Worm (Caenorhabditis elegans): Measurements from ENCODE around the gene wrn-1.
A peak's percentile ranks its signal among the peaks of the same experiment; 100 is the strongest.

Gene wrn-1

ce11 chrII:6563238-6563637 is 8.5 kb downstream of the wrn-1 start (continued):
- peak in 1 of 2 experiments; percentile 27 for TF ChIP-seq lsy-2 (tag; optimal IDR thresholded peaks at IDR 0.05)
- TF ChIP-seq unc-39 (tag; optimal IDR thresholded peaks at IDR 0.05) = no peak
- TF ChIP-seq mep-1 (tag; optimal IDR thresholded peaks at IDR 0.05) = peak; percentile 53
- peak; percentile 78 for TF ChIP-seq hmg-1.1 (GFP tag; IDR thresholded peaks at IDR 0.05)
- no peak for TF ChIP-seq lin-15B (tag; optimal IDR thresholded peaks at IDR 0.05)
- peak; percentile 27 for TF ChIP-seq F37D6.2 (tag; optimal IDR thresholded peaks at IDR 0.05)
- TF ChIP-seq mes-2 (tag; optimal IDR thresholded peaks at IDR 0.05; ENCODE audit: poor library complexity, severe bottlenecking) = peak; percentile 31
- no peak for TF ChIP-seq daf-16 (GFP tag; optimal IDR thresholded peaks at IDR 0.05)
- TF ChIP-seq daf-16 (tag; optimal IDR thresholded peaks at IDR 0.05) = peak; percentile 22
- no peak for TF ChIP-seq F49E8.2 (tag; optimal IDR thresholded peaks at IDR 0.05; ENCODE audit: borderline replicate concordance)

- TF ChIP-seq hlh-30 (tag; optimal IDR thresholded peaks at IDR 0.05; ENCODE audit: insufficient read depth) (peak; percentile 26), spr-1 (tag; optimal IDR thresholded peaks at IDR 0.05) (no peak), nhr-77 (tag; optimal IDR thresholded peaks at IDR 0.05) (peak; percentile 0), ceh-44 (GFP tag; IDR thresholded peaks at IDR 0.05) (peak; percentile 70; the same call in 1 of the 2 replicates), T26A8.4 (GFP tag; IDR thresholded peaks at IDR 0.05) (no peak), aha-1 (tag) (peak; percentile 88), daf-19 (GFP tag; conservative IDR thresholded peaks at IDR 0.05) (0 out of 2 replicates have a peak, but pooled peaks have one; percentile 40), lin-38 (GFP tag; IDR thresholded peaks at IDR 0.05) (peak; percentile 69), lin-13 (GFP tag; optimal IDR thresholded peaks at IDR 0.05) (no peak), ctbp-1 (GFP tag; IDR thresholded peaks at IDR 0.05) (peak; percentile 55; the same call in 1 of the 2 replicates), nhr-48 (tag; optimal IDR thresholded peaks at IDR 0.05) (peak; percentile 26), nhr-41 (GFP tag; IDR thresholded peaks at IDR 0.05) (peak; percentile 68; the same call in 1 of the 2 replicates), hmg-1.1 (GFP tag; IDR thresholded peaks at IDR 0.05) (no peak; the same call in 1 of the 2 replicates), unc-130 (GFP tag; optimal IDR thresholded peaks at IDR 0.05) (peak; percentile 47), mxl-3 (GFP tag; optimal IDR thresholded peaks at IDR 0.05) (peak; percentile 42), lin-39 (tag; optimal IDR thresholded peaks at IDR 0.05) (no peak), mxl-2 (GFP tag; conservative IDR thresholded peaks at IDR 0.05) (0 out of 2 replicates have a peak, but pooled peaks have one; percentile 24), nhr-111 (GFP tag; optimal IDR thresholded peaks at IDR 0.05) (no peak), ceh-20 (GFP tag; IDR thresholded peaks at IDR 0.05) (no peak; the same call in 1 of the 2 replicates), gei-8 (GFP tag; optimal IDR thresholded peaks at IDR 0.05) (peak; percentile 15), nhr-11 (tag; optimal IDR thresholded peaks at IDR 0.05) (no peak), mdt-29 (GFP tag; IDR thresholded peaks at IDR 0.05) (peak; percentile 30; the same call in 1 of the 2 replicates), set-16 (GFP tag; IDR thresholded peaks at IDR 0.05) (no peak), lin-15B (tag; optimal IDR thresholded peaks at IDR 0.05) (no peak), daf-8 (GFP tag; IDR thresholded peaks at IDR 0.05) (0 out of 2 replicates have a peak, but pooled peaks have one; percentile 37), nhr-28 (tag; optimal IDR thresholded peaks at IDR 0.05) (peak; percentile 43), ceh-82 (tag; optimal IDR thresholded peaks at IDR 0.05) (no peak), jun-1 (tag; optimal IDR thresholded peaks at IDR 0.05) (no peak), vab-7 (GFP tag; IDR thresholded peaks at IDR 0.05) (no peak), sdz-12 (GFP tag; optimal IDR thresholded peaks at IDR 0.05) (no peak), nhr-102 (tag; optimal IDR thresholded peaks at IDR 0.05) (peak; percentile 62), madf-9 (GFP tag; conservative IDR thresholded peaks at IDR 0.05) (peak; percentile 67), F44E2.7 (GFP tag; IDR thresholded peaks at IDR 0.05) (peak; percentile 52; the same call in 1 of the 2 replicates), hif-1 (tag; optimal IDR thresholded peaks at IDR 0.05) (no peak), zag-1 (tag; optimal IDR thresholded peaks at IDR 0.05) (no peak), lim-7 (GFP tag; IDR thresholded peaks at IDR 0.05) (peak; percentile 87), daf-16 (GFP tag; optimal IDR thresholded peaks at IDR 0.05) (peak in 1 of 2 experiments; percentile 42), daf-16 (tag; optimal IDR thresholded peaks at IDR 0.05) (peak; percentile 36), ztf-7 (tag; optimal IDR thresholded peaks at IDR 0.05) (peak; percentile 34), zfp-2 (tag; optimal IDR thresholded peaks at IDR 0.05) (no peak), ceh-62 (tag; optimal IDR thresholded peaks at IDR 0.05) (no peak), zip-11 (GFP tag; IDR thresholded peaks at IDR 0.05) (no peak), T20F7.1 (GFP tag; optimal IDR thresholded peaks at IDR 0.05) (peak; percentile 22)
Measured at ce11 chrII:6565077-6565476, 10.3 kb downstream of the wrn-1 start, which contains the start of gene mpz-3. Gene mpz-3, minus strand, starts transcription at chrII:6565396.

All from whole organism, L4 larva.